Worm (Caenorhabditis elegans) whole organism, young adult: ENCODE data around the gene gmn-1.

ENCODE experiments used
- B0019.2 ChIP-seq: fragments of 200-800 bp; sonication (Bioruptor generic); conservative IDR thresholded peaks from 2 replicates; pipeline ENCODE4 v1.3.6; 2022; ENCODE audit warnings: missing genetic modification reagents, missing genetic modification characterization, missing compliant biosample characterization
- B0035.1 ChIP-seq: sonication (generic microtip); optimal IDR thresholded peaks from 2 replicates; lab custom pipeline; 2016; ENCODE audit warnings: missing genetic modification characterization, mild to moderate bottlenecking, missing compliant biosample characterization, missing genotype, missing genetic modification reagents
- C06A6.2 ChIP-seq: fragments of 200-800 bp; sonication (Bioruptor generic); conservative IDR thresholded peaks from 2 replicates; pipeline ENCODE4 v1.3.6; 2022; ENCODE audit warnings: missing genetic modification characterization, missing compliant biosample characterization
- F22D6.2 ChIP-seq: sonication (generic microtip); optimal IDR thresholded peaks from 2 replicates; lab custom pipeline; 2016; ENCODE audit warnings: mild to moderate bottlenecking, missing genetic modification characterization, missing compliant biosample characterization
- F55B11.4 ChIP-seq: sonication (generic microtip); optimal IDR thresholded peaks from 2 replicates; lab custom pipeline; 2016; ENCODE audit warnings: missing compliant biosample characterization, missing genetic modification characterization, borderline replicate concordance; ENCODE audit not compliant: insufficient read depth
- K11D2.4 ChIP-seq: fragments of 200-800 bp; sonication (Bioruptor generic); IDR thresholded peaks from 2 replicates; pipeline ENCODE4 v1.3.6; 2022; ENCODE audit warnings: missing genetic modification reagents, missing genetic modification characterization, missing compliant biosample characterization
- K12H6.12 ChIP-seq: fragments of 200-800 bp; sonication (Bioruptor generic); optimal IDR thresholded peaks from 2 replicates; lab custom pipeline; 2018; ENCODE audit warnings: mild to moderate bottlenecking, missing genetic modification characterization, missing compliant biosample characterization
- T07F8.4 ChIP-seq: sonication (generic microtip); optimal IDR thresholded peaks from 2 replicates; lab custom pipeline; 2016; ENCODE audit warnings: mild to moderate bottlenecking, missing genetic modification characterization, moderate library complexity, missing compliant biosample characterization
- Y53F4B.3 ChIP-seq: fragments of 200-800 bp; sonication (Bioruptor generic); IDR thresholded peaks from 2 replicates; pipeline ENCODE4 v1.3.6; 2022; ENCODE audit warnings: missing genetic modification reagents, missing genetic modification characterization, missing compliant biosample characterization
- Y79H2A.3 ChIP-seq: fragments of 200-800 bp; sonication (Bioruptor generic); conservative IDR thresholded peaks from 2 replicates; pipeline ENCODE4 v1.3.6; 2022; ENCODE audit warnings: missing genetic modification reagents, missing genetic modification characterization, missing compliant biosample characterization
- aptf-3 ChIP-seq: fragments of 200-800 bp; sonication (Bioruptor generic); IDR thresholded peaks from 2 replicates; pipeline ENCODE4 v1.3.6; 2022; ENCODE audit warnings: missing genetic modification characterization, missing compliant biosample characterization
- attf-6 ChIP-seq: fragments of 200-800 bp; sonication (Bioruptor generic); IDR thresholded peaks from 2 replicates; pipeline ENCODE4 v1.3.6; 2022; ENCODE audit warnings: missing genetic modification reagents, missing genetic modification characterization, missing compliant biosample characterization
- bed-1 ChIP-seq: fragments of 200-800 bp; sonication (Bioruptor generic); IDR thresholded peaks from 2 replicates; pipeline ENCODE4 v1.3.6; 2022; ENCODE audit warnings: missing genetic modification reagents, missing genetic modification characterization, missing compliant biosample characterization
- ceh-58 ChIP-seq: fragments of 200-800 bp; sonication (Bioruptor generic); IDR thresholded peaks from 2 replicates; pipeline ENCODE4 v1.3.6; 2022; ENCODE audit warnings: missing genetic modification characterization, missing compliant biosample characterization
- ceh-91 ChIP-seq: fragments of 200-800 bp; sonication (Bioruptor generic); IDR thresholded peaks from 2 replicates; pipeline ENCODE4 v1.3.6; 2022; ENCODE audit warnings: missing genetic modification reagents, missing genetic modification characterization, missing compliant biosample characterization
- dox-1 ChIP-seq: fragments of 200-800 bp; sonication (Bioruptor generic); IDR thresholded peaks from 2 replicates; pipeline ENCODE4 v1.3.6; 2022; ENCODE audit warnings: missing genetic modification reagents, missing genetic modification characterization, missing compliant biosample characterization
- efl-1 ChIP-seq: fragments of 150-350 bp; optimal IDR thresholded peaks from 2 replicates; lab custom pipeline; 2014; ENCODE audit warnings: missing biosample characterization, missing genetic modification reagents, missing genetic modification characterization
- ets-4 ChIP-seq: fragments of 200-800 bp; sonication (Bioruptor generic); optimal IDR thresholded peaks from 2 replicates; lab custom pipeline; 2018; ENCODE audit warnings: mild to moderate bottlenecking, missing genetic modification characterization, missing compliant biosample characterization
- him-1 ChIP-seq: sonication (generic microtip); optimal IDR thresholded peaks from 2 replicates; lab custom pipeline; 2016; ENCODE audit warnings: missing genotype, missing genetic modification reagents, missing genetic modification characterization, missing compliant biosample characterization
- hlh-26 ChIP-seq: fragments of 200-800 bp; sonication (Bioruptor generic); conservative IDR thresholded peaks from 2 replicates; pipeline ENCODE4 v1.3.6; 2022; ENCODE audit warnings: missing genetic modification reagents, missing genetic modification characterization, missing compliant biosample characterization
- hmg-20 ChIP-seq: fragments of 200-800 bp; sonication (Bioruptor generic); IDR thresholded peaks from 2 replicates; pipeline ENCODE4 v1.3.6; 2022; ENCODE audit warnings: missing genetic modification reagents, missing genetic modification characterization, missing compliant biosample characterization
- hrde-1 ChIP-seq: sonication (generic microtip); optimal IDR thresholded peaks from 2 replicates; lab custom pipeline; 2016; ENCODE audit warnings: missing genetic modification characterization, mild to moderate bottlenecking, missing compliant biosample characterization, moderate library complexity, missing genotype, missing genetic modification reagents, borderline replicate concordance
- madf-6 ChIP-seq: fragments of 200-800 bp; sonication (Bioruptor generic); IDR thresholded peaks from 2 replicates; pipeline ENCODE4 v1.3.6; 2022; ENCODE audit warnings: missing genetic modification reagents, missing genetic modification characterization, missing compliant biosample characterization
- madf-8 ChIP-seq: fragments of 200-800 bp; sonication (Bioruptor generic); conservative IDR thresholded peaks from 2 replicates; pipeline ENCODE4 v1.3.6; 2022; ENCODE audit warnings: missing genetic modification reagents, missing genetic modification characterization, missing compliant biosample characterization
- mcd-1 ChIP-seq: fragments of 200-800 bp; sonication (Bioruptor generic); IDR thresholded peaks from 2 replicates; pipeline ENCODE4 v1.3.6; 2022; ENCODE audit warnings: missing genetic modification reagents, missing genetic modification characterization, missing compliant biosample characterization
- nfya-1 ChIP-seq: sonication (generic microtip); optimal IDR thresholded peaks from 2 replicates; lab custom pipeline; 2017; ENCODE audit warnings: antibody characterized with exemption, missing compliant biosample characterization, missing genetic modification characterization, borderline replicate concordance; ENCODE audit not compliant: insufficient read depth
- nfyb-1 ChIP-seq: fragments of 200-800 bp; sonication (Bioruptor generic); IDR thresholded peaks from 2 replicates; pipeline ENCODE4 v1.3.6; 2022; ENCODE audit warnings: missing genetic modification reagents, missing genetic modification characterization, missing compliant biosample characterization
- nhr-90 ChIP-seq: sonication (generic microtip); optimal IDR thresholded peaks from 2 replicates; lab custom pipeline; 2016; ENCODE audit warnings: missing genotype, mild to moderate bottlenecking, missing genetic modification characterization, missing compliant biosample characterization
- pbrm-1 ChIP-seq: fragments of 200-800 bp; sonication (Bioruptor generic); IDR thresholded peaks from 2 replicates; pipeline ENCODE4 v1.3.6; 2022; ENCODE audit warnings: missing genetic modification reagents, missing genetic modification characterization, missing compliant biosample characterization
- rec-8 ChIP-seq, 2 experiments: sonication (generic microtip); optimal IDR thresholded peaks; 2 replicates each; lab custom pipeline; 2016; ENCODE audit warnings: mild to moderate bottlenecking in 2 of 2, missing genetic modification characterization in 2 of 2, missing genetic modification reagents in 2 of 2, missing genotype in 2 of 2, missing biosample characterization in 1 of 2, missing compliant biosample characterization in 1 of 2, moderate library complexity in 1 of 2
- rpc-1 ChIP-seq, 2 experiments: fragments of 150-350 bp in 1 of 2; sonication (generic microtip) in 1 of 2; optimal IDR thresholded peaks; 2 replicates each; lab custom pipeline; 2014 to 2018; ENCODE audit warnings: missing biosample characterization in 1 of 2, missing genetic modification characterization in 1 of 2, missing genetic modification reagents in 1 of 2, missing genotype in 1 of 2
- sdz-38 ChIP-seq: sonication (generic microtip); optimal IDR thresholded peaks from 2 replicates; lab custom pipeline; 2016; ENCODE audit warnings: missing genotype, missing genetic modification characterization, missing compliant biosample characterization
- sea-2 ChIP-seq: fragments of 200-800 bp; sonication (Bioruptor generic); IDR thresholded peaks from 2 replicates; pipeline ENCODE4 v1.3.6; 2022; ENCODE audit warnings: missing genetic modification characterization, missing compliant biosample characterization
- somi-1 ChIP-seq: fragments of 200-800 bp; sonication (Bioruptor generic); optimal IDR thresholded peaks from 2 replicates; lab custom pipeline; 2018; ENCODE audit warnings: mild to moderate bottlenecking, missing genetic modification characterization, missing compliant biosample characterization
- sptf-2 ChIP-seq: fragments of 200-800 bp; sonication (Bioruptor generic); optimal IDR thresholded peaks from 2 replicates; lab custom pipeline; 2018; ENCODE audit warnings: mild to moderate bottlenecking, missing genetic modification characterization, missing compliant biosample characterization
- tlf-1 ChIP-seq: fragments of 200-800 bp; sonication (Bioruptor generic); optimal IDR thresholded peaks from 2 replicates; lab custom pipeline; 2018; ENCODE audit warnings: mild to moderate bottlenecking, missing genetic modification characterization, missing compliant biosample characterization
- xnd-1 ChIP-seq: sonication (generic microtip); optimal IDR thresholded peaks from 2 replicates; lab custom pipeline; 2016; ENCODE audit warnings: missing genotype, missing genetic modification reagents, missing genetic modification characterization, missing compliant biosample characterization
- zfh-2 ChIP-seq: fragments of 200-800 bp; sonication (Bioruptor generic); conservative IDR thresholded peaks from 2 replicates; pipeline ENCODE4 v1.3.6; 2022; ENCODE audit warnings: missing genetic modification reagents, missing genetic modification characterization, missing compliant biosample characterization
- zim-3 ChIP-seq: sonication (generic microtip); optimal IDR thresholded peaks from 2 replicates; lab custom pipeline; 2017; ENCODE audit warnings: mild to moderate bottlenecking, missing genetic modification characterization, moderate library complexity, missing compliant biosample characterization
- ztf-18 ChIP-seq: sonication (generic microtip); optimal IDR thresholded peaks from 2 replicates; lab custom pipeline; 2016; ENCODE audit warnings: missing genotype, mild to moderate bottlenecking, missing genetic modification characterization, missing compliant biosample characterization

Gene gmn-1

ce11 chrIII:12233493-12233892 lies 8.4 kb upstream of the gmn-1 start:
- no peak for TF ChIP-seq hlh-26
- no peak for TF ChIP-seq tlf-1 (GFP tag; lab: Kevin White, UChicago)
- TF ChIP-seq zim-3 (tag; lab: Kevin White, UChicago): no peak
- TF ChIP-seq madf-8 (GFP tag; lab: Robert Waterston, UW): no peak
- TF ChIP-seq F55B11.4 (tag; lab: Kevin White, UChicago): no peak
- no peak for TF ChIP-seq Y53F4B.3 (GFP tag; lab: Robert Waterston, UW)
- TF ChIP-seq rpc-1 (optimal IDR thresholded peaks at IDR 0.05; lab: Kevin White, UChicago): no peak
- no peak for TF ChIP-seq rpc-1 (tag; optimal IDR thresholded peaks at IDR 0.05; lab: Kevin White, UChicago)

ce11 chrIII:12231539-12231938 lies 6.4 kb upstream of the gmn-1 start:
- peak; percentile 69; the same call in 1 of the 2 replicates for TF ChIP-seq nfyb-1 (GFP tag; lab: Robert Waterston, UW)
- TF ChIP-seq dox-1: no peak

ce11 chrIII:12230195-12230594 lies 5.1 kb upstream of the gmn-1 start:
- no peak for TF ChIP-seq zfh-2
- TF ChIP-seq nfya-1: no peak
- no peak for TF ChIP-seq K11D2.4 (GFP tag; lab: Robert Waterston, UW)
- TF ChIP-seq tlf-1 (GFP tag; lab: Kevin White, UChicago): no peak
- no peak for TF ChIP-seq mcd-1 (GFP tag; lab: Robert Waterston, UW)
- TF ChIP-seq ets-4 (GFP tag; lab: Kevin White, UChicago): no peak
- TF ChIP-seq rec-8 (tag; optimal IDR thresholded peaks at IDR 0.05; lab: Kevin White, UChicago): no peak
- TF ChIP-seq aptf-3 (GFP tag; lab: Robert Waterston, UW): no peak
- TF ChIP-seq somi-1 (GFP tag; lab: Kevin White, UChicago): no peak
- no peak for TF ChIP-seq C06A6.2 (GFP tag; lab: Robert Waterston, UW)
- TF ChIP-seq F22D6.2 (tag; lab: Kevin White, UChicago): no peak
- no peak for TF ChIP-seq madf-6 (GFP tag; lab: Robert Waterston, UW)
- no peak for TF ChIP-seq xnd-1 (tag; lab: Kevin White, UChicago)
- no peak for TF ChIP-seq sea-2 (GFP tag; lab: Robert Waterston, UW)
- no peak for TF ChIP-seq F55B11.4 (tag; lab: Kevin White, UChicago)
- no peak for TF ChIP-seq B0035.1 (tag; lab: Kevin White, UChicago)
- no peak for TF ChIP-seq ceh-91 (GFP tag; lab: Robert Waterston, UW)

- TF ChIP-seq pbrm-1 (GFP tag; lab: Robert Waterston, UW): no peak
- no peak for TF ChIP-seq Y79H2A.3 (GFP tag; lab: Robert Waterston, UW)
- TF ChIP-seq K12H6.12: no peak
- no peak for TF ChIP-seq efl-1 (GFP tag; lab: Kevin White, UChicago)
- TF ChIP-seq sdz-38: no peak
- no peak for TF ChIP-seq nhr-90
- TF ChIP-seq him-1 (tag; lab: Kevin White, UChicago): no peak
- no peak for TF ChIP-seq somi-1 (GFP tag; lab: Kevin White, UChicago)
- TF ChIP-seq T07F8.4 (tag; lab: Kevin White, UChicago): no peak
- TF ChIP-seq bed-1: no peak
- TF ChIP-seq hmg-20 (GFP tag; lab: Robert Waterston, UW): no peak
- TF ChIP-seq ceh-58 (GFP tag; lab: Robert Waterston, UW): no peak
- TF ChIP-seq attf-6 (GFP tag; lab: Robert Waterston, UW): no peak
- no peak for TF ChIP-seq ztf-18 (tag; lab: Kevin White, UChicago)
- no peak for TF ChIP-seq rec-8 (tag; optimal IDR thresholded peaks at IDR 0.05; lab: Kevin White, UChicago)
- no peak for TF ChIP-seq hrde-1 (tag; lab: Kevin White, UChicago)
- TF ChIP-seq sptf-2 (GFP tag; lab: Kevin White, UChicago): no peak
- TF ChIP-seq B0019.2 (GFP tag; lab: Robert Waterston, UW): no peak
- no peak for TF ChIP-seq C06A6.2 (GFP tag; lab: Robert Waterston, UW)
- no peak for TF ChIP-seq ceh-91 (GFP tag; lab: Robert Waterston, UW)
These were observed 2.8 kb upstream of the gmn-1 start for ce11 chrIII:12227935-12228334.
